Worm (Caenorhabditis elegans): ENCODE data around the gene unc-32.

ce11 chrIII:8913469-8913868 lies 8.1 kb downstream of the unc-32 start, which contains the start of gene trxr-2:
- no peak for TF ChIP-seq cog-1 (tag; optimal IDR thresholded peaks at IDR 0.05)
- TF ChIP-seq ztf-29 (GFP tag; IDR thresholded peaks at IDR 0.05), result no peak
- TF ChIP-seq ref-1 (GFP tag; conservative IDR thresholded peaks at IDR 0.05), result no peak
- TF ChIP-seq T22C8.4 (GFP tag; IDR thresholded peaks at IDR 0.05), result no peak
- TF ChIP-seq tab-1 (GFP tag; IDR thresholded peaks at IDR 0.05), result no peak
- no peak for TF ChIP-seq ztf-23 (GFP tag; IDR thresholded peaks at IDR 0.05)
